Fruit fly (Drosophila melanogaster): Measurements from ENCODE around the gene sicily.
A peak's percentile ranks its signal among the peaks of the same experiment; 100 is the strongest.

Gene sicily

DNA sequence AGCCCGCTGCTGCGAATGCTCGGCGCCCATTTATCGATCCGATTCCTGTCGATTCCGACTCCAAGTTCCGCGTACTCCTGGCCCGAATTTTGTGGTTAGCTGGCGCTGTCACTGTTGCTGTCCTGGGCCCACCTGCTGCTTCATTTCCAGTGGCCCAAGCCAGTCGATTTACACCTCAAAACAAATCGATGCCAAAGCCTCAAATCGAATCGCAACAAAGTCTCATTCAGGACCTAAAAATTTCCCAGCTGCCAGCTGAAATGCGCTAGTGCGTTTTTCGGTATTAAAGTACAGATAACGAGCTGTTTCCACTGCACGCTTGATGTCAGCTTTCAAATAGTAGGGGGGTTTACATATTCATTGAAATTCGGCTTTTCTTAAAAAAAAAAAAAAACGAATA is 19.0 kb upstream of the sicily start, which contains the start of gene BORCS5:
Gene BORCS5 (minus strand): TSS at position 263 of the 400 bp plus-strand sequence.
- TF ChIP-seq D1 (tag; optimal IDR thresholded peaks at IDR 0.05) (no peak), Snoo (tag; optimal IDR thresholded peaks at IDR 0.05) (no peak), CG15710 (tag; optimal IDR thresholded peaks at IDR 0.05) (no peak), CG9948 (tag; optimal IDR thresholded peaks at IDR 0.05) (no peak), CG17806 (tag; optimal IDR thresholded peaks at IDR 0.05) (no peak), CG34367 (tag; optimal IDR thresholded peaks at IDR 0.05) (no peak), CG13204 (GFP tag; optimal IDR thresholded peaks at IDR 0.05) (no peak)

DNA sequence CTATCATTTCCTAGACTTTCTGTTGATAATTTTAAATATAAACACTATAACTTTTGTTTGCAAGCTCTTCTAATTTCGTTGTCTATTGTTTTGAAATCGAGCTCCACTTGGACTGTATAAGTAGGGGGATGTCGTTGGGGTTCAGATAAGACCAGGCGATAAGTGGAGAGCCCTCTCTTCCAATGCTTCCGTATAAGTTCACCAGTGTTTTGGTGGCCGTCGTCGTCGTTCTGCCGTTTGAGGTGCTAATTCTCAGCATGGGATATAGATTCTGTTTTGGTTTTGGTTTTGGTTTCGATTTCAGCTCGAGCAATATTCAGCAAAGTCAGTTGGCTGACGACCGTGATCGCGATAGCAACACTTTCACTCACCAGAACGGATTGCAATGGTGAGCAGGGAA is 18.4 kb upstream of the sicily start, which contains the start of gene CG15739:
Gene CG15739 (plus strand): TSS at position 204 of the 400 bp plus-strand sequence.
- TF ChIP-seq fd96Ca (GFP tag; IDR thresholded peaks at IDR 0.05) (no peak), CG10348 (GFP tag; IDR thresholded peaks at IDR 0.05) (no peak), CG4496 (GFP tag; IDR thresholded peaks at IDR 0.05) (no peak)

DNA sequence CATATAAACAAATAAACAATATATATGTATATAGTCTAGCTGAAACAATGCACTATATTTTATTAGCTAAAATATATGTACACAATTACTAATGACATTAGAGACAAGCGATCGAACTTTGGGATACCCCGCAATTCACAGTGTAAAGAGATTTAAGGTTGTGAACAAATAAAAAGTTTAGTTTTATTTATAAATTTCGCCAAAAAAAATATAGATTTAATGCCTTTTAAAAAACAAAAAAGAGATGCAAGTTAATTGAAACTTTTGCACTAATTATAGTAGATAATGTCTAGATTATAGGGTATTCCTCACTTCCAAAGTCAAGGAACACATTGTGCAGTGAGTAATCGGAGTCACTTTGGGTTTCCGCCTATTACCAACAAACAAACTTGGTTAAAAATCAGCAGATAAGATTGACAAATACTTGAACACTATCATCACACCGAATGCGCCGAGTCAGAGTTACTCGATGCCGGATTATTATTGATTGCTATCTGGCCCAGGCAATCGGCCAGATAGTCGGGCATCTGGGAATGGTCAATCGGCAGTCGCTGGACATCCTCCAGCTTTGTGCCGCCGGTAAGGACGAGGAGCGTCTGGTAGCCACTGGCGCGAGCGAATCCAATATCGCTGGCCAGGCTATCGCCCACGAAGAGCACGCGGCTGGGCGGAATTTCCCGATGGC is 16.2 kb upstream of the sicily start:
- TF ChIP-seq CG14655 (GFP tag; optimal IDR thresholded peaks at IDR 0.05) (no peak), gl (tag; optimal IDR thresholded peaks at IDR 0.05) (no peak), CG8159 (tag; optimal IDR thresholded peaks at IDR 0.05) (no peak), CG17806 (tag; optimal IDR thresholded peaks at IDR 0.05) (no peak), CG12605 (GFP tag; IDR thresholded peaks at IDR 0.05) (no peak), CG9948 (tag; optimal IDR thresholded peaks at IDR 0.05) (no peak), fd96Ca (GFP tag; IDR thresholded peaks at IDR 0.05) (no peak), CG10348 (GFP tag; IDR thresholded peaks at IDR 0.05) (no peak), rn (GFP tag; IDR thresholded peaks at IDR 0.05) (no peak), Snoo (tag; optimal IDR thresholded peaks at IDR 0.05) (no peak), CG32121 (GFP tag; IDR thresholded peaks at IDR 0.05) (no peak), CG8301 (tag; optimal IDR thresholded peaks at IDR 0.05) (no peak), D1 (tag; optimal IDR thresholded peaks at IDR 0.05) (no peak), CG4496 (GFP tag; IDR thresholded peaks at IDR 0.05) (no peak)

DNA sequence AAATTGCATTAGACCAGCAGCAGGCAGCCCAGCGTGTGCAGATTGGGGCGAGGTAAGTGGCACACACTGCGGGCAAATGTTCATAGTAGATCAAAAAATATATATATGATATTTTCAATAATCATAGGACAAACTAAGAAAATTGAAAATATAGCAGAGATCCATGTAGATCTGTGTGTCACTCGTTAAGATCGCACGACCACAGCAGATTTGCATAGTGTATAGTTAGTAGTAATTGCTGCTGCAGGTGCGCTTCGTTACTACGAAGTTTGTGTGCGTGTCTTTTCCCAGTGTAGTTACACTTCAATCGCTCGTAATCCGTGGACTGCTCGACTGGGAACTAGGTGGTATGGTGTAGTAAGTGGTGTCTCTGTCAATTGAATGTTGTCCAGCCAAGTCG is 14.4 kb upstream of the sicily start, which contains the start of gene CG10352:
Gene CG10352 (minus strand): TSS at position 4 of the 400 bp plus-strand sequence.
- TF ChIP-seq CG15710 (tag; optimal IDR thresholded peaks at IDR 0.05) (no peak), CG13204 (GFP tag; optimal IDR thresholded peaks at IDR 0.05) (no peak), CG4496 (GFP tag; IDR thresholded peaks at IDR 0.05) (peak; percentile 61), CG12605 (GFP tag; IDR thresholded peaks at IDR 0.05) (no peak), CG8301 (tag; optimal IDR thresholded peaks at IDR 0.05) (no peak), fd96Ca (GFP tag; IDR thresholded peaks at IDR 0.05) (peak; percentile 44; the same call in 1 of the 3 replicates), D1 (tag; optimal IDR thresholded peaks at IDR 0.05) (no peak), CG10348 (GFP tag; IDR thresholded peaks at IDR 0.05) (no peak), Ets98B (GFP tag; IDR thresholded peaks at IDR 0.05) (no peak), EcR (GFP tag; optimal IDR thresholded peaks at IDR 0.05) (no peak), CG9948 (tag; optimal IDR thresholded peaks at IDR 0.05) (no peak), CG17806 (tag; optimal IDR thresholded peaks at IDR 0.05) (no peak), Snoo (tag; optimal IDR thresholded peaks at IDR 0.05) (no peak), CG32121 (GFP tag; IDR thresholded peaks at IDR 0.05) (0 out of 2 replicates have a peak, but pooled peaks have one; percentile 35), CG8159 (tag; optimal IDR thresholded peaks at IDR 0.05) (no peak), gl (tag; optimal IDR thresholded peaks at IDR 0.05) (no peak), CG34367 (tag; optimal IDR thresholded peaks at IDR 0.05) (no peak), Pif1A (GFP tag; optimal IDR thresholded peaks at IDR 0.05) (no peak), Pif1B (GFP tag; optimal IDR thresholded peaks at IDR 0.05) (no peak), rn (GFP tag; IDR thresholded peaks at IDR 0.05) (no peak), CG14655 (GFP tag; optimal IDR thresholded peaks at IDR 0.05) (no peak)

DNA sequence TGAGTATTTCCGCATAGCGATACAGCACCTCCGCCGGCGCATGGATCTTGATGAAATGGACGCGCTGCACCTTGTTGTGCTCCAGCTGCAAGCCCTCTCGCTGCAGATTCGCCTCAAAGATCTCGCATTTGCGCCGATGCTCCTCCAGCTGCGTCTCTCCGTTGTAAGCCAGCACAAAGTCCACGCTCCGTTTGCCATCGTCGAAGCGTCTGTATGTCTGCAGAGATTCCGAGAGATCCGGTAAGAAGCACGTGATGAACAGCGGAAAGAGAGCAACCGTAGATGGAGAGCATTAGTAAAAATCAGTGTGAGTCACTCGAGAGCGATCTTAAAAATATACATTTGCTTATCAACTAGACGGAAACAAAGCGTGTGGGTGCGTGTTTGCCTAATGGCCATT is 9.8 kb upstream of the sicily start:
- TF ChIP-seq CG13204 (GFP tag; optimal IDR thresholded peaks at IDR 0.05) (no peak), CG12605 (GFP tag; IDR thresholded peaks at IDR 0.05) (no peak), CG9948 (tag; optimal IDR thresholded peaks at IDR 0.05) (no peak), gl (tag; optimal IDR thresholded peaks at IDR 0.05) (peak; percentile 33), CG8159 (tag; optimal IDR thresholded peaks at IDR 0.05) (no peak)

DNA sequence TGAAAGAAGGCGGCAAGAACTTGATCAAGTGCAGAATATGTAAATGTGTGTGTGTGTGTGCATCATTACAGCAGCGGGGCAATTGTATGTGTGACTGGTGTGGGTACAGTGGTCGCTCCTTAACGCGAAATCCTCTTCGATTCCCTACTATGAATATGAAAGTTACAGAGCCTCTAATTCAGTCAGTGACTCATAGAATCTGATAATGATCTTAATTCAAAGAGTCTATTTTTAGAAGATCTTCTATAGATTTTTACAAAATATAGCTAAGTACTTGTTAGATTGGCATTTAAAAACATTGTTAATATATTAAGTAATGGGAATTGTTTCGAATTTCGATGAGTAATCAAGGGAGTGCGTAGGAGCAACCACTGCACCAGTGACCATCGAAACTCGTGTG is 9.1 kb upstream of the sicily start:
- TF ChIP-seq CG8301 (tag; optimal IDR thresholded peaks at IDR 0.05) = peak; percentile 28
- TF ChIP-seq CG9948 (tag; optimal IDR thresholded peaks at IDR 0.05) = peak; percentile 15
- peak; percentile 24 for TF ChIP-seq Pif1A (GFP tag; optimal IDR thresholded peaks at IDR 0.05)
- TF ChIP-seq CG8159 (tag; optimal IDR thresholded peaks at IDR 0.05) = peak; percentile 44
- TF ChIP-seq D1 (tag; optimal IDR thresholded peaks at IDR 0.05) = no peak
- no peak for TF ChIP-seq CG34367 (tag; optimal IDR thresholded peaks at IDR 0.05)
- TF ChIP-seq CG15710 (tag; optimal IDR thresholded peaks at IDR 0.05) = peak; percentile 32
- TF ChIP-seq CG14655 (GFP tag; optimal IDR thresholded peaks at IDR 0.05) = peak; percentile 39

DNA sequence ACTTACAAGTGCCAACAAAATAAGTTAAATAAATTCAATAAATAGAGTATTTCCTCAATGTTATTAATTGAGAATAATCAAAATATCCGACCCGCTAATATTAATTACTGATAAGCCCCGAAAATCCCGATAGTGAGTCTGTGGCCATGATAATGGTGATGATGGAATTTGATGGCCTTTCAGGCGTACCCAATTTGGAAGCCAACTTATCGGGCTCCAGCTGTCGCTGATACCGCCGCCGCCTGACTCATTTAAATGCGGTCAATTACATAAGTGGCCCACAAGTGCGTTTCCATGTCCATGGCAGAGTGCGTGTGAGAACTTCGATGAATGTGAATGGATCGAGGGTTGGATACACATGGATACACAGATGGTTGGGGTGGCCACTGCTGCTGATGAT is 7.4 kb upstream of the sicily start:
- no peak for TF ChIP-seq CG9948 (tag; optimal IDR thresholded peaks at IDR 0.05)
- no peak for TF ChIP-seq D1 (tag; optimal IDR thresholded peaks at IDR 0.05)
- no peak for TF ChIP-seq CG32121 (GFP tag; IDR thresholded peaks at IDR 0.05)
- TF ChIP-seq rn (GFP tag; IDR thresholded peaks at IDR 0.05) = no peak
- no peak for TF ChIP-seq Snoo (tag; optimal IDR thresholded peaks at IDR 0.05)
- no peak for TF ChIP-seq CG14655 (GFP tag; optimal IDR thresholded peaks at IDR 0.05)
- no peak for TF ChIP-seq Pif1A (GFP tag; optimal IDR thresholded peaks at IDR 0.05)
- TF ChIP-seq Pif1B (GFP tag; optimal IDR thresholded peaks at IDR 0.05) = no peak
- no peak for TF ChIP-seq CG4496 (GFP tag; IDR thresholded peaks at IDR 0.05)
- no peak for TF ChIP-seq CG34367 (tag; optimal IDR thresholded peaks at IDR 0.05)
- TF ChIP-seq EcR (GFP tag; optimal IDR thresholded peaks at IDR 0.05) = no peak
- no peak for TF ChIP-seq CG17806 (tag; optimal IDR thresholded peaks at IDR 0.05)
- no peak for TF ChIP-seq CG8301 (tag; optimal IDR thresholded peaks at IDR 0.05)
- no peak for TF ChIP-seq CG13204 (GFP tag; optimal IDR thresholded peaks at IDR 0.05)
- TF ChIP-seq CG10348 (GFP tag; IDR thresholded peaks at IDR 0.05) = no peak
- no peak for TF ChIP-seq gl (tag; optimal IDR thresholded peaks at IDR 0.05)
- no peak for TF ChIP-seq CG8159 (tag; optimal IDR thresholded peaks at IDR 0.05)
- TF ChIP-seq Ets98B (GFP tag; IDR thresholded peaks at IDR 0.05) = no peak

Measured in whole organism, pupa.